Fruit fly (Drosophila melanogaster) whole organism, embryonic: ENCODE measurements around the gene Fife.

ENCODE experiments used
- Atf-2 ChIP-seq: fragments of 200-800 bp; sonication (Bioruptor generic); optimal IDR thresholded peaks from 2 replicates; lab custom pipeline; 2016; ENCODE audit warnings: missing biosample characterization, missing genetic modification characterization
- CG10543 ChIP-seq: fragments of 200-800 bp; sonication (Bioruptor generic); optimal IDR thresholded peaks from 3 replicates; lab custom pipeline; 2017; ENCODE audit warnings: missing biosample characterization, mild to moderate bottlenecking, missing genetic modification characterization, moderate library complexity
- CG12155 ChIP-seq: fragments of 200-800 bp; sonication (Bioruptor generic); optimal IDR thresholded peaks from 3 replicates; lab custom pipeline; 2016; ENCODE audit warnings: missing biosample characterization, missing genetic modification characterization
- CG14050 ChIP-seq: fragments of 200-800 bp; sonication (Bioruptor generic); IDR thresholded peaks from 3 replicates; pipeline ENCODE4 v1.3.6; 2022; ENCODE audit warnings: missing biosample characterization, missing genetic modification characterization
- CG1603 ChIP-seq: fragments of 200-800 bp; sonication (Bioruptor generic); optimal IDR thresholded peaks from 2 replicates; lab custom pipeline; 2019; ENCODE audit warnings: missing biosample characterization, mild to moderate bottlenecking, missing genetic modification characterization, moderate library complexity
- CG1647 ChIP-seq: fragments of 200-800 bp; sonication (Bioruptor generic); optimal IDR thresholded peaks from 3 replicates; lab custom pipeline; 2016; ENCODE audit warnings: missing biosample characterization, missing genetic modification characterization
- CG17802 ChIP-seq: fragments of 200-800 bp; sonication (Bioruptor generic); optimal IDR thresholded peaks from 2 replicates; lab custom pipeline; 2018; ENCODE audit warnings: missing biosample characterization, mild to moderate bottlenecking, missing genetic modification characterization, moderate library complexity
- CG30020 ChIP-seq: fragments of 200-800 bp; optimal IDR thresholded peaks from 2 replicates; lab custom pipeline; 2019; ENCODE audit warnings: missing biosample characterization, mild to moderate bottlenecking, missing genetic modification characterization, moderate library complexity
- CG30431 ChIP-seq: fragments of 200-800 bp; sonication (Bioruptor generic); optimal IDR thresholded peaks from 2 replicates; lab custom pipeline; 2017; ENCODE audit warnings: missing biosample characterization, missing genetic modification characterization
- CG31224 ChIP-seq: fragments of 200-800 bp; sonication (Bioruptor generic); IDR thresholded peaks from 2 replicates; pipeline ENCODE4 v1.3.6; 2022; ENCODE audit warnings: missing biosample characterization, missing genetic modification characterization
- CG32532 ChIP-seq: fragments of 200-800 bp; sonication (Bioruptor generic); IDR thresholded peaks from 2 replicates; pipeline ENCODE4 v1.3.6; 2022; ENCODE audit warnings: missing biosample characterization, missing genetic modification characterization
- CG32767 ChIP-seq: fragments of 200-800 bp; sonication (Bioruptor generic); IDR thresholded peaks from 2 replicates; pipeline ENCODE4 v1.3.6; 2022; ENCODE audit warnings: missing biosample characterization, missing genetic modification characterization
- CG34224 ChIP-seq: fragments of 200-800 bp; sonication (Bioruptor generic); IDR thresholded peaks from 3 replicates; pipeline ENCODE4 v1.3.6; 2022; ENCODE audit warnings: missing biosample characterization, missing genetic modification characterization; ENCODE audit not compliant: partially characterized antibody
- CG34376 ChIP-seq: fragments of 200-800 bp; sonication (Bioruptor generic); optimal IDR thresholded peaks from 2 replicates; lab custom pipeline; 2018; ENCODE audit warnings: missing biosample characterization, mild to moderate bottlenecking, missing genetic modification characterization
- CG6175 ChIP-seq: fragments of 200-800 bp; sonication (Bioruptor generic); IDR thresholded peaks from 3 replicates; pipeline ENCODE4 v1.3.6; 2022; ENCODE audit warnings: missing biosample characterization, missing genetic modification characterization
- CG7786 ChIP-seq: fragments of 200-800 bp; sonication (Bioruptor generic); optimal IDR thresholded peaks from 2 replicates; lab custom pipeline; 2016; ENCODE audit warnings: missing biosample characterization, missing genetic modification characterization
- CG8290 ChIP-seq, 3 experiments: fragments of 200-800 bp; sonication (Bioruptor generic); optimal IDR thresholded peaks; 2 replicates each; lab custom pipeline; 2016 to 2019; ENCODE audit warnings: missing biosample characterization in 3 of 3, missing genetic modification characterization in 3 of 3, mild to moderate bottlenecking in 2 of 3, moderate library complexity in 1 of 3
- CG9215 ChIP-seq: fragments of 200-800 bp; sonication (Bioruptor generic); IDR thresholded peaks from 2 replicates; pipeline ENCODE4 v1.3.6; 2022; ENCODE audit warnings: missing biosample characterization, missing genetic modification characterization
- CG9876 ChIP-seq: fragments of 200-800 bp; sonication (Bioruptor generic); optimal IDR thresholded peaks from 2 replicates; lab custom pipeline; 2016; ENCODE audit warnings: missing biosample characterization, missing genetic modification characterization
- CrebB ChIP-seq: fragments of 200-800 bp; sonication (Bioruptor generic); optimal IDR thresholded peaks from 3 replicates; lab custom pipeline; 2018; ENCODE audit warnings: missing biosample characterization, mild to moderate bottlenecking, missing genetic modification characterization
- Dbx ChIP-seq: fragments of 200-800 bp; sonication (Bioruptor generic); IDR thresholded peaks from 3 replicates; pipeline ENCODE4 v1.3.6; 2022; ENCODE audit warnings: missing biosample characterization, missing genetic modification characterization
- Dfd ChIP-seq, 2 experiments: fragments of >200 bp; optimal IDR thresholded peaks; 2 replicates each; lab custom pipeline; 2017; ENCODE audit warnings: missing biosample characterization in 2 of 2, missing genetic modification characterization in 2 of 2
- Hr3 ChIP-seq: fragments of 200-800 bp; sonication (Bioruptor generic); optimal IDR thresholded peaks from 3 replicates; lab custom pipeline; 2016; ENCODE audit warnings: missing biosample characterization, missing genetic modification characterization
- Hsf ChIP-seq: fragments of 200-800 bp; sonication (Bioruptor generic); optimal IDR thresholded peaks from 3 replicates; lab custom pipeline; 2016; ENCODE audit warnings: missing biosample characterization, missing genetic modification characterization
- Lim3 ChIP-seq: fragments of 200-800 bp; sonication (Bioruptor generic); IDR thresholded peaks from 2 replicates; pipeline ENCODE4 v1.3.6; 2022; ENCODE audit warnings: missing biosample characterization, missing genetic modification characterization
- Pdp1 ChIP-seq, 2 experiments: fragments of 200-800 bp; sonication (Bioruptor generic); optimal IDR thresholded peaks; 3 replicates each; lab custom pipeline; 2016; ENCODE audit warnings: missing biosample characterization in 2 of 2, missing genetic modification characterization in 2 of 2, mild to moderate bottlenecking in 1 of 2, moderate library complexity in 1 of 2
- Poxn ChIP-seq: fragments of 200-800 bp; sonication (Bioruptor generic); IDR thresholded peaks from 2 replicates; pipeline ENCODE4 v1.3.6; 2022; ENCODE audit warnings: missing biosample characterization, missing genetic modification characterization
- Rfx ChIP-seq: fragments of 200-800 bp; sonication (Bioruptor generic); IDR thresholded peaks from 2 replicates; pipeline ENCODE4 v1.3.6; 2022; ENCODE audit warnings: missing biosample characterization, missing genetic modification characterization
- Side ChIP-seq: fragments of 200-800 bp; sonication (Bioruptor generic); optimal IDR thresholded peaks from 2 replicates; lab custom pipeline; 2016; ENCODE audit warnings: missing biosample characterization, missing genetic modification characterization
- Spps ChIP-seq: fragments of 200-800 bp; sonication (Bioruptor generic); optimal IDR thresholded peaks from 2 replicates; lab custom pipeline; 2018; ENCODE audit warnings: missing biosample characterization, mild to moderate bottlenecking, missing genetic modification characterization
- chinmo ChIP-seq: fragments of 200-800 bp; sonication (Bioruptor generic); IDR thresholded peaks from 4 replicates; pipeline ENCODE4 v1.3.6; 2022; ENCODE audit warnings: missing biosample characterization, missing genetic modification characterization; ENCODE audit not compliant: partially characterized antibody
- crol ChIP-seq: fragments of 200-800 bp; sonication (Bioruptor generic); IDR thresholded peaks from 2 replicates; pipeline ENCODE4 v1.3.6; 2022; ENCODE audit warnings: missing biosample characterization, missing genetic modification characterization
- da ChIP-seq: fragments of 200-800 bp; sonication (Bioruptor generic); optimal IDR thresholded peaks from 2 replicates; lab custom pipeline; 2016; ENCODE audit warnings: missing biosample characterization, missing genetic modification characterization
- fd64A ChIP-seq: fragments of 200-800 bp; sonication (Bioruptor generic); optimal IDR thresholded peaks from 3 replicates; lab custom pipeline; 2018; ENCODE audit warnings: missing biosample characterization, mild to moderate bottlenecking, missing genetic modification characterization
- hbn ChIP-seq: fragments of 200-800 bp; sonication (Bioruptor generic); IDR thresholded peaks from 2 replicates; pipeline ENCODE4 v1.3.6; 2022; ENCODE audit warnings: missing biosample characterization, missing genetic modification characterization; ENCODE audit not compliant: partially characterized antibody
- kay ChIP-seq: fragments of 200-800 bp; sonication (Bioruptor generic); optimal IDR thresholded peaks from 2 replicates; lab custom pipeline; 2016; ENCODE audit warnings: missing biosample characterization, missing genetic modification characterization
- klu ChIP-seq: fragments of 200-800 bp; sonication (Bioruptor generic); IDR thresholded peaks from 2 replicates; pipeline ENCODE4 v1.3.6; 2022; ENCODE audit warnings: missing biosample characterization, missing genetic modification characterization
- lab ChIP-seq: fragments of 200-800 bp; sonication (Bioruptor generic); optimal IDR thresholded peaks from 3 replicates; lab custom pipeline; 2017; ENCODE audit warnings: missing biosample characterization, missing genetic modification characterization, mild to moderate bottlenecking, moderate library complexity, missing genetic modification reagents
- lilli ChIP-seq: fragments of 200-800 bp; sonication (Bioruptor generic); optimal IDR thresholded peaks from 3 replicates; lab custom pipeline; 2016; ENCODE audit warnings: missing biosample characterization, missing genetic modification characterization
- lmd ChIP-seq: fragments of 200-800 bp; sonication (Bioruptor generic); IDR thresholded peaks from 2 replicates; pipeline ENCODE4 v1.3.6; 2022; ENCODE audit warnings: missing biosample characterization, missing genetic modification characterization
- nau ChIP-seq: fragments of 200-800 bp; sonication (Bioruptor generic); optimal IDR thresholded peaks from 3 replicates; lab custom pipeline; 2017; ENCODE audit warnings: missing biosample characterization, mild to moderate bottlenecking, missing genetic modification characterization, missing genetic modification reagents
- psq ChIP-seq: fragments of 200-800 bp; sonication (Bioruptor generic); optimal IDR thresholded peaks from 2 replicates; lab custom pipeline; 2017; ENCODE audit warnings: missing biosample characterization, missing genetic modification characterization
- pum ChIP-seq: fragments of 200-800 bp; sonication (Bioruptor generic); optimal IDR thresholded peaks from 2 replicates; lab custom pipeline; 2016; ENCODE audit warnings: missing biosample characterization, missing genetic modification characterization
- slbo ChIP-seq: fragments of 200-800 bp; sonication (Bioruptor generic); IDR thresholded peaks from 2 replicates; pipeline ENCODE4 v1.3.6; 2022; ENCODE audit warnings: missing biosample characterization, missing genetic modification characterization
- slp2 ChIP-seq: fragments of 200-800 bp; sonication (Bioruptor generic); optimal IDR thresholded peaks from 2 replicates; lab custom pipeline; 2016; ENCODE audit warnings: missing biosample characterization, missing genetic modification characterization
- tll ChIP-seq, 2 experiments: fragments of 200-800 bp in 1 of 2; fragments of >200 bp in 1 of 2; sonication (Bioruptor generic) in 1 of 2; optimal IDR thresholded peaks; 2 replicates each; lab custom pipeline; 2017 to 2019; ENCODE audit warnings: missing biosample characterization in 2 of 2, missing genetic modification characterization in 2 of 2, mild to moderate bottlenecking in 1 of 2, moderate library complexity in 1 of 2
- ttk ChIP-seq: fragments of 200-800 bp; sonication (Bioruptor generic); IDR thresholded peaks from 2 replicates; pipeline ENCODE4 v2.1.2; 2022; ENCODE audit warnings: missing biosample characterization, missing genetic modification characterization

The Fife gene

DNA sequence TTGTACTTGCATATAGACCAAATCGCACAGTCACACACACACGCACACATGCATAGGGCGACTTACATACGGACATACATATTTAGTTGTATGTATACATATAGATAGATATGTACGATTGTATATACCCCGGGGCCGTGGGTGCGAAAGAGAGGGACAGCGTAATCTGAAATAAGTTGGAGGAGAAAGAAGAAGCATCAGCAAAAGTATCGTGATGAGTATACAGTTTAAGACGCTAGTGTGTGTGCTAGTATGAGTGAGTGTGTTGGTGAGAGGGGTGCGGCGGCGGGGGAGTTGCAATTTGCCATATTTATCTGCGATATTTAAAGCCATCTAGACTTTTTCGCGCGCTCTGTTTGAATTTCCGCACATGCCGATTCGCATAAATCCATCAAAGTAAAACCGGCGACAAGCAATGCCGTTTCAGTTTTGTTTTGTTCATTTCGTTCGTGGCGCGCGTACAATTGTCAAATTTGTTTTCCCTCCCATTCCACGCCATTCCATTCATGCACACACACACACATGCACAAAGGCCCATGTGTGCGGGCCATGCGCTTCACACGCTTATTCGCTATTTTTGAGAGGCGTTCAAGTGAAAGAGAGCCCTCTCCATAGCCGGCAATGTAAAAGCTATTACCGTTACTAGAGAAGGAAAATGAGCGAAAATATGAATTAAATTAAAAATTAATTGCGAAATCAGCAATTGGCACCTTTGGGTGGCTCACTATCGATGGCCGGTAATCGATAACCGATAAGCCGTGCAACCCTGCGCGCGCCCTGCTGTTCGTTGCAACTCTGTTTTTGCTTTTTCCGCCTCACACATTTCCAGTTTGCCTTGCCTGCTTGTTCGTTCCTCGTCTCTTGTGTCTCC lies 76.3 kb downstream of the Fife start (continued):
- no peak for TF ChIP-seq kay (GFP tag; lab: Kevin White, UChicago)
- peak; percentile 54 for TF ChIP-seq CG17802 (tag; lab: Kevin White, UChicago)
- TF ChIP-seq pum (GFP tag; lab: Kevin White, UChicago) = peak; percentile 47
- peak; percentile 83 for TF ChIP-seq Hsf

- no peak for TF ChIP-seq slp2 (GFP tag; lab: Kevin White, UChicago)
- no peak for TF ChIP-seq CG7786
- no peak for TF ChIP-seq CG8290 (GFP tag; optimal IDR thresholded peaks at IDR 0.05; lab: Kevin White, UChicago)
- TF ChIP-seq CG8290 (tag; optimal IDR thresholded peaks at IDR 0.05; lab: Kevin White, UChicago) = peak in 1 of 2 experiments; percentile 10
- peak; percentile 66 for TF ChIP-seq klu (GFP tag; lab: Robert Waterston, UW)
- TF ChIP-seq CG9876 (GFP tag; lab: Kevin White, UChicago) = no peak
- no peak for TF ChIP-seq Lim3 (GFP tag; lab: Robert Waterston, UW)
- peak; percentile 35 for TF ChIP-seq CG10543
- TF ChIP-seq CG1603 (tag; lab: Kevin White, UChicago) = no peak
- peak in 1 of 2 experiments; percentile 5 for TF ChIP-seq Dfd (GFP tag; optimal IDR thresholded peaks at IDR 0.05; lab: Kevin White, UChicago)
- peak; percentile 89; the same call in 1 of the 4 replicates for TF ChIP-seq chinmo (GFP tag; lab: Robert Waterston, UW)
- TF ChIP-seq fd64A (GFP tag; lab: Kevin White, UChicago) = no peak
- TF ChIP-seq CG6175 (GFP tag; lab: Robert Waterston, UW) = peak; percentile 51; the same call in 1 of the 3 replicates
- TF ChIP-seq hbn (GFP tag; lab: Robert Waterston, UW) = 0 out of 2 replicates have a peak, but pooled peaks have one; percentile 20
- TF ChIP-seq psq (GFP tag; lab: Kevin White, UChicago) = peak; percentile 100
- no peak for TF ChIP-seq CG14050 (GFP tag; lab: Robert Waterston, UW)
- TF ChIP-seq slbo (GFP tag; lab: Robert Waterston, UW) = peak; percentile 35; the same call in 1 of the 2 replicates
- TF ChIP-seq tll (GFP tag; optimal IDR thresholded peaks at IDR 0.05; lab: Kevin White, UChicago) = no peak
- TF ChIP-seq lilli (GFP tag; lab: Kevin White, UChicago) = no peak
- TF ChIP-seq Dbx (GFP tag; lab: Robert Waterston, UW) = 0 out of 3 replicates have a peak, but pooled peaks have one; percentile 9
- no peak for TF ChIP-seq CG30020 (tag; lab: Kevin White, UChicago)
- peak; percentile 6 for TF ChIP-seq lab
- TF ChIP-seq CG34224 (GFP tag; lab: Robert Waterston, UW) = 0 out of 3 replicates have a peak, but pooled peaks have one; percentile 39
- TF ChIP-seq CG32532 = peak; percentile 55
- TF ChIP-seq ttk = 0 out of 2 replicates have a peak, but pooled peaks have one; percentile 11
- TF ChIP-seq Pdp1 (GFP tag; optimal IDR thresholded peaks at IDR 0.05; lab: Kevin White, UChicago) = no peak
- no peak for TF ChIP-seq Hr3
- TF ChIP-seq Rfx (GFP tag; lab: Robert Waterston, UW) = 0 out of 2 replicates have a peak, but pooled peaks have one; percentile 10
- no peak; the same call in 1 of the 2 replicates for TF ChIP-seq CG32767 (GFP tag; lab: Robert Waterston, UW)
- TF ChIP-seq CrebB (tag; lab: Kevin White, UChicago) = no peak
- 0 out of 2 replicates have a peak, but pooled peaks have one; percentile 21 for TF ChIP-seq CG31224 (GFP tag; lab: Robert Waterston, UW)
- no peak for TF ChIP-seq CG9215
- TF ChIP-seq crol = peak; percentile 100
- TF ChIP-seq da = no peak
- no peak for TF ChIP-seq CG30431 (GFP tag; lab: Kevin White, UChicago)
- TF ChIP-seq nau = peak; percentile 5
- no peak for TF ChIP-seq Poxn (GFP tag; lab: Robert Waterston, UW)
- no peak for TF ChIP-seq lmd (GFP tag; lab: Robert Waterston, UW)
- no peak for TF ChIP-seq CG12155
- peak; percentile 7 for TF ChIP-seq CG34376
- TF ChIP-seq Side (GFP tag; lab: Kevin White, UChicago) = no peak
- TF ChIP-seq CG1647 (GFP tag; lab: Kevin White, UChicago) = no peak
- TF ChIP-seq Spps (tag; lab: Kevin White, UChicago) = no peak
- no peak for TF ChIP-seq Atf-2 (GFP tag; lab: Kevin White, UChicago)
Observed at dm6 chr3L:2632763-2633100, 78.8 kb downstream of the Fife start.
